Fruit fly (Drosophila melanogaster) whole organism, adult: ENCODE measurements around the gene mts.

Experiments used
- CG11617 ChIP-seq: fragments of 200-800 bp; sonication (Bioruptor generic); optimal IDR thresholded peaks from 2 replicates; lab custom pipeline; 2017; ENCODE audit warnings: mild to moderate bottlenecking, missing biosample characterization, missing genetic modification reagents, missing genetic modification characterization
- CG12768 ChIP-seq: fragments of 200-800 bp; sonication (Bioruptor generic); optimal IDR thresholded peaks from 2 replicates; lab custom pipeline; 2017; ENCODE audit warnings: missing biosample characterization, missing genetic modification characterization, mild to moderate bottlenecking, moderate library complexity, missing genetic modification reagents
- CG14711 ChIP-seq: fragments of 200-800 bp; sonication (Bioruptor generic); optimal IDR thresholded peaks from 2 replicates; lab custom pipeline; 2018; ENCODE audit warnings: missing biosample characterization, mild to moderate bottlenecking, missing genetic modification characterization, moderate library complexity
- CG1620 ChIP-seq: fragments of 200-800 bp; sonication (Bioruptor generic); optimal IDR thresholded peaks from 2 replicates; lab custom pipeline; 2016; ENCODE audit warnings: missing biosample characterization, missing genetic modification characterization
- CG33017 ChIP-seq: fragments of 200-800 bp; sonication (Bioruptor generic); optimal IDR thresholded peaks from 2 replicates; lab custom pipeline; 2018; ENCODE audit warnings: missing biosample characterization, mild to moderate bottlenecking, missing genetic modification characterization, moderate library complexity
- CG5204 ChIP-seq: fragments of 200-800 bp; sonication (Bioruptor generic); optimal IDR thresholded peaks from 2 replicates; lab custom pipeline; 2016; ENCODE audit warnings: missing biosample characterization, missing genetic modification characterization
- CG7045 ChIP-seq: fragments of 200-800 bp; sonication (Bioruptor generic); optimal IDR thresholded peaks from 2 replicates; lab custom pipeline; 2017; ENCODE audit warnings: missing biosample characterization, mild to moderate bottlenecking, missing genetic modification characterization
- CG7101 ChIP-seq: fragments of 200-800 bp; sonication (Bioruptor generic); optimal IDR thresholded peaks from 2 replicates; lab custom pipeline; 2018; ENCODE audit warnings: missing biosample characterization, mild to moderate bottlenecking, missing genetic modification characterization, moderate library complexity
- Clk ChIP-seq: fragments of 200-800 bp; sonication (Bioruptor generic); optimal IDR thresholded peaks from 2 replicates; lab custom pipeline; 2017; ENCODE audit warnings: missing biosample characterization, missing genetic modification characterization
- Crg-1 ChIP-seq: fragments of 200-800 bp; sonication (Bioruptor generic); optimal IDR thresholded peaks from 2 replicates; lab custom pipeline; 2016; ENCODE audit warnings: missing biosample characterization, missing genetic modification characterization
- Hr96 ChIP-seq: fragments of 200-800 bp; sonication (Bioruptor generic); optimal IDR thresholded peaks from 2 replicates; lab custom pipeline; 2016; ENCODE audit warnings: missing biosample characterization, missing genetic modification characterization
- Mnt ChIP-seq: fragments of 200-800 bp; sonication (Bioruptor generic); optimal IDR thresholded peaks from 2 replicates; lab custom pipeline; 2016; ENCODE audit warnings: missing biosample characterization, mild to moderate bottlenecking, missing genetic modification characterization
- bab1 ChIP-seq: fragments of 200-800 bp; sonication (Bioruptor generic); optimal IDR thresholded peaks from 3 replicates; lab custom pipeline; 2019; ENCODE audit warnings: missing biosample characterization, mild to moderate bottlenecking, missing genetic modification characterization, moderate library complexity
- cic ChIP-seq: fragments of 200-800 bp; sonication (Bioruptor generic); optimal IDR thresholded peaks from 2 replicates; lab custom pipeline; 2017; ENCODE audit warnings: missing biosample characterization, mild to moderate bottlenecking, missing genetic modification characterization, moderate library complexity
- cnc ChIP-seq, 2 experiments: fragments of >200 bp; optimal IDR thresholded peaks; 2 replicates each; lab custom pipeline; 2017
- kay ChIP-seq: fragments of 200-800 bp; sonication (Bioruptor generic); peaks from one replicate; lab custom pipeline; 2016; ENCODE audit warnings: missing biosample characterization, missing genetic modification characterization, borderline replicate concordance
- ovo ChIP-seq: fragments of 200-800 bp; sonication (Bioruptor generic); optimal IDR thresholded peaks from 2 replicates; lab custom pipeline; 2016; ENCODE audit warnings: missing biosample characterization, missing genetic modification characterization
- pad ChIP-seq: fragments of 200-800 bp; sonication (Bioruptor generic); optimal IDR thresholded peaks from 3 replicates; lab custom pipeline; 2017; ENCODE audit warnings: missing biosample characterization, missing genetic modification characterization, mild to moderate bottlenecking, moderate library complexity, missing genetic modification reagents
- tj ChIP-seq: fragments of 200-800 bp; sonication (Bioruptor generic); optimal IDR thresholded peaks from 3 replicates; lab custom pipeline; 2017; ENCODE audit warnings: missing biosample characterization, mild to moderate bottlenecking, missing genetic modification characterization, moderate library complexity
- toe ChIP-seq: fragments of 200-800 bp; sonication (Bioruptor generic); optimal IDR thresholded peaks from 2 replicates; lab custom pipeline; 2016; ENCODE audit warnings: missing biosample characterization, missing genetic modification characterization

mts gene

dm6 chr2L:7841244-7841643 is 13.8 kb downstream of the mts start:
- TF ChIP-seq CG5204 (GFP tag; lab: Kevin White, UChicago) (no peak), pad (GFP tag; lab: Kevin White, UChicago) (no peak), CG12768 (no peak)

- TF ChIP-seq CG14711 (tag; lab: Kevin White, UChicago) (no peak), Crg-1 (no peak), CG7101 (tag; lab: Kevin White, UChicago) (no peak), CG11617 (GFP tag; lab: Kevin White, UChicago) (no peak), cic (no peak), CG33017 (no peak), Hr96 (no peak), CG5204 (GFP tag; lab: Kevin White, UChicago) (no peak), cnc (optimal IDR thresholded peaks at IDR 0.05; lab: Kevin White, UChicago) (no peak), CG7045 (GFP tag; lab: Kevin White, UChicago) (no peak), Mnt (no peak)
Measured at dm6 chr2L:7849472-7849871, 22.0 kb downstream of the mts start.

- TF ChIP-seq tj = no peak
- no peak for TF ChIP-seq CG7101 (tag; lab: Kevin White, UChicago)
- TF ChIP-seq bab1 (GFP tag; lab: Kevin White, UChicago) = no peak
- no peak for TF ChIP-seq toe (GFP tag; lab: Kevin White, UChicago)
- TF ChIP-seq pad (GFP tag; lab: Kevin White, UChicago) = no peak
- no peak for TF ChIP-seq CG14711 (tag; lab: Kevin White, UChicago)
- TF ChIP-seq kay (GFP tag; lab: Kevin White, UChicago) = no peak
- no peak for TF ChIP-seq CG12768
- no peak for TF ChIP-seq Clk
- TF ChIP-seq CG5204 (GFP tag; lab: Kevin White, UChicago) = no peak
Measured at dm6 chr2L:7850406-7850805, 23.0 kb downstream of the mts start.

- no peak for TF ChIP-seq CG11617 (GFP tag; lab: Kevin White, UChicago)
- TF ChIP-seq CG1620 (GFP tag; lab: Kevin White, UChicago) = no peak
- no peak for TF ChIP-seq Mnt
- no peak for TF ChIP-seq cic
- no peak for TF ChIP-seq bab1 (GFP tag; lab: Kevin White, UChicago)
- no peak for TF ChIP-seq CG5204 (GFP tag; lab: Kevin White, UChicago)
- no peak for TF ChIP-seq cnc (optimal IDR thresholded peaks at IDR 0.05; lab: Kevin White, UChicago)
- no peak for TF ChIP-seq Hr96
- TF ChIP-seq CG7045 (GFP tag; lab: Kevin White, UChicago) = no peak
- no peak for TF ChIP-seq kay (GFP tag; lab: Kevin White, UChicago)
- TF ChIP-seq pad (GFP tag; lab: Kevin White, UChicago) = no peak
- TF ChIP-seq toe (GFP tag; lab: Kevin White, UChicago) = no peak
Measured at dm6 chr2L:7851609-7852008, 24.2 kb downstream of the mts start.

dm6 chr2L:7855108-7855507 is 27.7 kb downstream of the mts start, which contains the start of gene CG14535:
TSS of gene CG14535 (minus strand) at chr2L:7855475.
- no peak for TF ChIP-seq CG5204 (GFP tag; lab: Kevin White, UChicago)
- TF ChIP-seq pad (GFP tag; lab: Kevin White, UChicago) = no peak
- no peak for TF ChIP-seq bab1 (GFP tag; lab: Kevin White, UChicago)
- no peak for TF ChIP-seq tj
- TF ChIP-seq kay (GFP tag; lab: Kevin White, UChicago) = no peak
- no peak for TF ChIP-seq ovo
- TF ChIP-seq CG7045 (GFP tag; lab: Kevin White, UChicago) = no peak
- TF ChIP-seq Mnt = no peak
- TF ChIP-seq CG1620 (GFP tag; lab: Kevin White, UChicago) = no peak
- TF ChIP-seq Crg-1 = no peak

dm6 chr2L:7856380-7857127 is 29.1 kb downstream of the mts start, which contains the start of gene lectin-28C:
TSS of gene lectin-28C (plus strand) at chr2L:7857077.
- TF ChIP-seq tj = peak; percentile 15
- peak; percentile 14 for TF ChIP-seq toe (GFP tag; lab: Kevin White, UChicago)

- TF ChIP-seq CG5204 (GFP tag; lab: Kevin White, UChicago) = no peak
- TF ChIP-seq CG14711 (tag; lab: Kevin White, UChicago) = no peak
- no peak for TF ChIP-seq ovo
- no peak for TF ChIP-seq Hr96
- no peak for TF ChIP-seq CG11617 (GFP tag; lab: Kevin White, UChicago)
- TF ChIP-seq pad (GFP tag; lab: Kevin White, UChicago) = no peak
- no peak for TF ChIP-seq toe (GFP tag; lab: Kevin White, UChicago)
- TF ChIP-seq bab1 (GFP tag; lab: Kevin White, UChicago) = no peak
- no peak for TF ChIP-seq CG33017
- TF ChIP-seq tj = no peak
- TF ChIP-seq Clk = no peak
- no peak for TF ChIP-seq cic
- TF ChIP-seq Crg-1 = no peak
- TF ChIP-seq cnc (optimal IDR thresholded peaks at IDR 0.05; lab: Kevin White, UChicago) = no peak
- TF ChIP-seq CG1620 (GFP tag; lab: Kevin White, UChicago) = no peak
- no peak for TF ChIP-seq kay (GFP tag; lab: Kevin White, UChicago)
- no peak for TF ChIP-seq CG12768
- TF ChIP-seq Mnt = no peak
- TF ChIP-seq CG7045 (GFP tag; lab: Kevin White, UChicago) = no peak
Measured at dm6 chr2L:7860739-7861138, 33.3 kb downstream of the mts start, which contains the start of gene TwdlE. TSS of gene TwdlE (minus strand) at chr2L:7860839.
